Fruit fly (Drosophila melanogaster) whole organism, embryonic: ENCODE results near the gene CG34183.

Experiments used
- Bteb2 ChIP-seq: fragments of 200-800 bp; sonication (Bioruptor generic); optimal IDR thresholded peaks from 2 replicates; lab custom pipeline; 2016; ENCODE audit warnings: missing biosample characterization, missing genetic modification characterization
- CG12071 ChIP-seq: fragments of 200-800 bp; sonication (Bioruptor generic); optimal IDR thresholded peaks from 3 replicates; lab custom pipeline; 2018; ENCODE audit warnings: missing biosample characterization, mild to moderate bottlenecking, missing genetic modification characterization
- CG13424 ChIP-seq: fragments of 200-800 bp; sonication (Bioruptor generic); optimal IDR thresholded peaks from 2 replicates; lab custom pipeline; 2019; ENCODE audit warnings: missing biosample characterization, mild to moderate bottlenecking, missing genetic modification characterization, moderate library complexity
- CG13894 ChIP-seq: fragments of 200-800 bp; sonication (Bioruptor generic); optimal IDR thresholded peaks from 3 replicates; lab custom pipeline; 2018; ENCODE audit warnings: missing biosample characterization, mild to moderate bottlenecking, missing genetic modification characterization, moderate library complexity
- CG15479 ChIP-seq: fragments of 200-800 bp; sonication (Bioruptor generic); optimal IDR thresholded peaks from 3 replicates; lab custom pipeline; 2019; ENCODE audit warnings: missing biosample characterization, mild to moderate bottlenecking, missing genetic modification characterization, moderate library complexity
- CG15514 ChIP-seq: fragments of 200-800 bp; sonication (Bioruptor generic); optimal IDR thresholded peaks from 3 replicates; lab custom pipeline; 2017; ENCODE audit warnings: missing biosample characterization, missing genetic modification characterization, mild to moderate bottlenecking, moderate library complexity, missing genetic modification reagents
- CG16779 ChIP-seq: fragments of 200-800 bp; sonication (Bioruptor generic); IDR thresholded peaks from 2 replicates; pipeline ENCODE4 v1.3.6; 2022; ENCODE audit warnings: missing biosample characterization, missing genetic modification characterization
- CG17186 ChIP-seq: fragments of 200-800 bp; sonication (Bioruptor generic); optimal IDR thresholded peaks from 3 replicates; lab custom pipeline; 2017; ENCODE audit warnings: missing biosample characterization, missing genetic modification reagents, missing genetic modification characterization
- CG17568 ChIP-seq: fragments of 200-800 bp; sonication (Bioruptor generic); optimal IDR thresholded peaks from 2 replicates; lab custom pipeline; 2018; ENCODE audit warnings: missing biosample characterization, mild to moderate bottlenecking, missing genetic modification characterization, moderate library complexity
- CG2712 ChIP-seq: fragments of 200-800 bp; optimal IDR thresholded peaks from 3 replicates; lab custom pipeline; 2019; ENCODE audit warnings: missing biosample characterization, mild to moderate bottlenecking, missing genetic modification characterization, moderate library complexity
- CG34422 ChIP-seq: fragments of 200-800 bp; sonication (Bioruptor generic); IDR thresholded peaks from 3 replicates; pipeline ENCODE4 v1.3.6; 2022; ENCODE audit warnings: missing biosample characterization, missing genetic modification characterization
- CG4282 ChIP-seq: fragments of 200-800 bp; sonication (Bioruptor generic); optimal IDR thresholded peaks from 2 replicates; lab custom pipeline; 2016; ENCODE audit warnings: missing biosample characterization, missing genetic modification characterization
- CG4854 ChIP-seq: fragments of 200-800 bp; sonication (Bioruptor generic); optimal IDR thresholded peaks from 2 replicates; lab custom pipeline; 2016; ENCODE audit warnings: missing biosample characterization, missing genetic modification characterization, inconsistent platforms
- CG7372 ChIP-seq: fragments of 200-800 bp; sonication (Bioruptor generic); IDR thresholded peaks from 2 replicates; pipeline ENCODE4 v1.3.6; 2022; ENCODE audit warnings: missing biosample characterization, missing genetic modification characterization
- CG7928 ChIP-seq: fragments of 200-800 bp; sonication (Bioruptor generic); optimal IDR thresholded peaks from 2 replicates; lab custom pipeline; 2017; ENCODE audit warnings: missing biosample characterization, mild to moderate bottlenecking, missing genetic modification characterization
- CG8924 ChIP-seq: fragments of 200-800 bp; optimal IDR thresholded peaks from 3 replicates; lab custom pipeline; 2019; ENCODE audit warnings: missing biosample characterization, mild to moderate bottlenecking, missing genetic modification characterization, moderate library complexity
- CG9797 ChIP-seq: fragments of 200-800 bp; sonication (Bioruptor generic); optimal IDR thresholded peaks from 3 replicates; lab custom pipeline; 2018; ENCODE audit warnings: missing biosample characterization, mild to moderate bottlenecking, missing genetic modification characterization
- CrebB ChIP-seq: fragments of 200-800 bp; sonication (Bioruptor generic); optimal IDR thresholded peaks from 3 replicates; lab custom pipeline; 2018; ENCODE audit warnings: missing biosample characterization, mild to moderate bottlenecking, missing genetic modification characterization
- Dbx ChIP-seq: fragments of 200-800 bp; sonication (Bioruptor generic); IDR thresholded peaks from 3 replicates; pipeline ENCODE4 v1.3.6; 2022; ENCODE audit warnings: missing biosample characterization, missing genetic modification characterization
- Dek ChIP-seq: fragments of 200-800 bp; sonication (Bioruptor generic); optimal IDR thresholded peaks from 3 replicates; lab custom pipeline; 2019; ENCODE audit warnings: missing biosample characterization, mild to moderate bottlenecking, missing genetic modification characterization, moderate library complexity
- Dip3 ChIP-seq: fragments of 200-800 bp; sonication (Bioruptor generic); optimal IDR thresholded peaks from 3 replicates; lab custom pipeline; 2016; ENCODE audit warnings: missing biosample characterization, missing genetic modification characterization
- E2f1 ChIP-seq: fragments of 200-800 bp; sonication (Bioruptor generic); IDR thresholded peaks from 2 replicates; pipeline ENCODE4 v1.3.6; 2022; ENCODE audit warnings: missing biosample characterization, missing genetic modification characterization
- H2.0 ChIP-seq: fragments of 200-800 bp; sonication (Bioruptor generic); IDR thresholded peaks from 2 replicates; pipeline ENCODE4 v1.3.6; 2022; ENCODE audit warnings: missing biosample characterization, missing genetic modification characterization
- HLH54F ChIP-seq: fragments of 200-800 bp; sonication (Bioruptor generic); optimal IDR thresholded peaks from 3 replicates; lab custom pipeline; 2016; ENCODE audit warnings: missing biosample characterization, missing genetic modification characterization
- Kr ChIP-seq: fragments of 200-800 bp; sonication (Bioruptor generic); optimal IDR thresholded peaks from 2 replicates; lab custom pipeline; 2017; ENCODE audit warnings: missing biosample characterization, mild to moderate bottlenecking, missing genetic modification characterization
- Mad ChIP-seq: fragments of 200-800 bp; sonication (Bioruptor generic); optimal IDR thresholded peaks from 2 replicates; lab custom pipeline; 2016; ENCODE audit warnings: missing biosample characterization, missing genetic modification characterization
- Meics ChIP-seq: fragments of 200-800 bp; sonication (Bioruptor generic); optimal IDR thresholded peaks from 2 replicates; lab custom pipeline; 2017; ENCODE audit warnings: missing biosample characterization, mild to moderate bottlenecking, missing genetic modification characterization
- NFAT ChIP-seq: fragments of 200-800 bp; sonication (Bioruptor generic); IDR thresholded peaks from 2 replicates; pipeline ENCODE4 v1.3.6; 2022; ENCODE audit warnings: missing biosample characterization, missing genetic modification characterization
- TFAM ChIP-seq: fragments of 200-800 bp; sonication (Bioruptor generic); optimal IDR thresholded peaks from 2 replicates; lab custom pipeline; 2017; ENCODE audit warnings: missing biosample characterization, missing genetic modification characterization, inconsistent platforms
- ab ChIP-seq: fragments of 200-800 bp; sonication (Bioruptor generic); optimal IDR thresholded peaks from 2 replicates; lab custom pipeline; 2016; ENCODE audit warnings: missing biosample characterization, missing genetic modification characterization
- cad ChIP-seq: fragments of >200 bp; optimal IDR thresholded peaks from 2 replicates; lab custom pipeline; 2017; ENCODE audit warnings: missing biosample characterization, missing genetic modification characterization
- chinmo ChIP-seq: fragments of 200-800 bp; sonication (Bioruptor generic); IDR thresholded peaks from 4 replicates; pipeline ENCODE4 v1.3.6; 2022; ENCODE audit warnings: missing biosample characterization, missing genetic modification characterization; ENCODE audit not compliant: partially characterized antibody
- chm ChIP-seq: fragments of 200-800 bp; sonication (Bioruptor generic); IDR thresholded peaks from 2 replicates; pipeline ENCODE4 v1.3.6; 2022; ENCODE audit warnings: missing biosample characterization, missing genetic modification characterization
- crol ChIP-seq: fragments of 200-800 bp; sonication (Bioruptor generic); IDR thresholded peaks from 2 replicates; pipeline ENCODE4 v1.3.6; 2022; ENCODE audit warnings: missing biosample characterization, missing genetic modification characterization
- ems ChIP-seq: fragments of 200-800 bp; sonication (Bioruptor generic); optimal IDR thresholded peaks from 3 replicates; lab custom pipeline; 2016; ENCODE audit warnings: missing biosample characterization, missing genetic modification characterization
- fd64A ChIP-seq: fragments of 200-800 bp; sonication (Bioruptor generic); optimal IDR thresholded peaks from 3 replicates; lab custom pipeline; 2018; ENCODE audit warnings: missing biosample characterization, mild to moderate bottlenecking, missing genetic modification characterization
- grau ChIP-seq: fragments of 200-800 bp; optimal IDR thresholded peaks from 3 replicates; lab custom pipeline; 2019; ENCODE audit warnings: missing biosample characterization, mild to moderate bottlenecking, missing genetic modification characterization, moderate library complexity
- gsb ChIP-seq: fragments of 200-800 bp; sonication (Bioruptor generic); IDR thresholded peaks from 2 replicates; pipeline ENCODE4 v1.3.6; 2022; ENCODE audit warnings: missing biosample characterization, missing genetic modification characterization
- lola ChIP-seq, 3 experiments: fragments of >200 bp in 2 of 3; fragments of 200-800 bp in 1 of 3; sonication (Bioruptor generic) in 1 of 3; optimal IDR thresholded peaks; 2 replicates each; lab custom pipeline; 2017 to 2019; ENCODE audit warnings: missing biosample characterization in 3 of 3, missing genetic modification characterization in 3 of 3, mild to moderate bottlenecking in 1 of 3, moderate library complexity in 1 of 3
- lov ChIP-seq, 2 experiments: fragments of 200-800 bp in 1 of 2; fragments of >200 bp in 1 of 2; sonication (Bioruptor generic) in 1 of 2; IDR thresholded peaks in 1 of 2; optimal IDR thresholded peaks in 1 of 2; 2 replicates in 1 of 2; 3 replicates in 1 of 2; pipeline versions ENCODE4 v1.3.6 to Lab custom; 2017 to 2022; ENCODE audit warnings: missing biosample characterization in 1 of 2, missing genetic modification characterization in 1 of 2
- odd ChIP-seq: fragments of 200-800 bp; sonication (Bioruptor generic); optimal IDR thresholded peaks from 2 replicates; lab custom pipeline; 2017; ENCODE audit warnings: missing biosample characterization, mild to moderate bottlenecking, missing genetic modification characterization
- psq ChIP-seq: fragments of 200-800 bp; sonication (Bioruptor generic); optimal IDR thresholded peaks from 2 replicates; lab custom pipeline; 2017; ENCODE audit warnings: missing biosample characterization, missing genetic modification characterization
- sens ChIP-seq: fragments of 200-800 bp; sonication (Bioruptor generic); peaks from one replicate; lab custom pipeline; 2016; ENCODE audit warnings: missing biosample characterization, missing genetic modification characterization
- sim ChIP-seq: fragments of 200-800 bp; sonication (Bioruptor generic); IDR thresholded peaks from 2 replicates; pipeline ENCODE4 v1.3.6; 2022; ENCODE audit warnings: missing biosample characterization, missing genetic modification characterization
- trem ChIP-seq: fragments of 200-800 bp; optimal IDR thresholded peaks from 3 replicates; lab custom pipeline; 2019; ENCODE audit warnings: missing biosample characterization, mild to moderate bottlenecking, missing genetic modification characterization, moderate library complexity
- trh ChIP-seq: fragments of 200-800 bp; sonication (Bioruptor generic); optimal IDR thresholded peaks from 2 replicates; lab custom pipeline; 2016; ENCODE audit warnings: missing biosample characterization, missing genetic modification characterization
- z ChIP-seq: fragments of 200-800 bp; sonication (Bioruptor generic); IDR thresholded peaks from 3 replicates; pipeline ENCODE4 v1.3.6; 2022; ENCODE audit warnings: missing biosample characterization, missing genetic modification characterization
- zfh2 ChIP-seq: fragments of 200-800 bp; sonication (Bioruptor generic); optimal IDR thresholded peaks from 2 replicates; lab custom pipeline; 2016; ENCODE audit warnings: missing biosample characterization, missing genetic modification characterization

The CG34183 gene

dm6 chr2L:9918020-9918959 is 27.7 kb upstream of the CG34183 start, which contains the start of the genes CG5885 and CG4598:
Gene CG5885, minus strand, starts transcription at chr2L:9918330.
Gene CG4598, plus strand, starts transcription at chr2L:9918618.
- TF ChIP-seq odd (GFP tag; lab: Kevin White, UChicago) (peak; percentile 56), CG7928 (GFP tag; lab: Kevin White, UChicago) (peak; percentile 98), CG9797 (GFP tag; lab: Kevin White, UChicago) (peak; percentile 47), grau (tag; lab: Kevin White, UChicago) (peak; percentile 75), lola (GFP tag; optimal IDR thresholded peaks at IDR 0.05; lab: Kevin White, UChicago) (peak in 1 of 3 experiments; percentile 71), NFAT (GFP tag; lab: Robert Waterston, UW) (peak; percentile 50), chm (GFP tag; lab: Robert Waterston, UW) (peak; percentile 61), CG2712 (tag; lab: Kevin White, UChicago) (peak; percentile 61), Dek (tag; lab: Kevin White, UChicago) (peak; percentile 76), z (GFP tag; lab: Robert Waterston, UW) (no peak), psq (GFP tag; lab: Kevin White, UChicago) (peak; percentile 42), HLH54F (peak; percentile 41), CG17568 (GFP tag; lab: Kevin White, UChicago) (no peak), Mad (GFP tag; lab: Kevin White, UChicago) (peak; percentile 6), TFAM (GFP tag; lab: Kevin White, UChicago) (no peak), lov (optimal IDR thresholded peaks at IDR 0.05; lab: Kevin White, UChicago) (no peak), lov (GFP tag; IDR thresholded peaks at IDR 0.05; lab: Robert Waterston, UW) (no peak), sim (no peak; the same call in 1 of the 2 replicates), sens (GFP tag; lab: Kevin White, UChicago) (peak; percentile 89), crol (GFP tag; lab: Robert Waterston, UW) (no peak), zfh2 (GFP tag; lab: Kevin White, UChicago) (peak; percentile 51), CG7372 (GFP tag; lab: Robert Waterston, UW) (peak; percentile 47; the same call in 1 of the 2 replicates), Kr (GFP tag; lab: Kevin White, UChicago) (no peak), CG17186 (peak; percentile 71), CG4282 (GFP tag; lab: Kevin White, UChicago) (no peak), chinmo (peak; percentile 83; the same call in 2 of the 4 replicates), CG4854 (GFP tag; lab: Kevin White, UChicago) (no peak), ab (GFP tag; lab: Kevin White, UChicago) (no peak), trh (GFP tag; lab: Kevin White, UChicago) (peak; percentile 61), CG13424 (tag; lab: Kevin White, UChicago) (peak; percentile 78), E2f1 (peak; percentile 59), CG34422 (GFP tag; lab: Robert Waterston, UW) (peak; percentile 63; the same call in 2 of the 3 replicates), CG8924 (tag; lab: Kevin White, UChicago) (peak; percentile 71), Bteb2 (GFP tag; lab: Kevin White, UChicago) (peak; percentile 15), CG15514 (GFP tag; lab: Kevin White, UChicago) (peak; percentile 64), CG12071 (GFP tag; lab: Kevin White, UChicago) (no peak), H2.0 (GFP tag; lab: Robert Waterston, UW) (peak; percentile 65; the same call in 1 of the 2 replicates), CG13894 (tag; lab: Kevin White, UChicago) (peak; percentile 53), Dip3 (GFP tag; lab: Kevin White, UChicago) (peak; percentile 21), gsb (no peak), trem (tag; lab: Kevin White, UChicago) (peak; percentile 23), Meics (GFP tag; lab: Kevin White, UChicago) (peak; percentile 56), CrebB (tag; lab: Kevin White, UChicago) (peak; percentile 59), CG16779 (0 out of 2 replicates have a peak, but pooled peaks have one; percentile 13), cad (no peak), Dbx (GFP tag; lab: Robert Waterston, UW) (peak; percentile 80), CG15479 (GFP tag; lab: Kevin White, UChicago) (no peak), ems (GFP tag; lab: Kevin White, UChicago) (peak; percentile 11), fd64A (GFP tag; lab: Kevin White, UChicago) (no peak)
